Worm (Caenorhabditis elegans) whole organism, midembryonic: ENCODE results near the gene F09E5.14.

Experiments used
- T22C8.4 ChIP-seq: fragments of 200-800 bp; sonication (Bioruptor generic); IDR thresholded peaks from 2 replicates; pipeline ENCODE4 v1.3.6; 2022; ENCODE audit warnings: missing genetic modification characterization, missing compliant biosample characterization
- cog-1 ChIP-seq: sonication (generic microtip); optimal IDR thresholded peaks from 2 replicates; lab custom pipeline; 2016; ENCODE audit warnings: missing genetic modification characterization, missing compliant biosample characterization
- flt-1 ChIP-seq: fragments of 200-800 bp; sonication (Bioruptor generic); IDR thresholded peaks from 2 replicates; pipeline ENCODE4 v1.3.6; 2022; ENCODE audit warnings: missing genetic modification characterization, missing compliant biosample characterization
- klf-2 ChIP-seq: fragments of 200-800 bp; sonication (Bioruptor generic); conservative IDR thresholded peaks from 2 replicates; pipeline ENCODE4 v1.3.6; 2022; ENCODE audit warnings: missing genetic modification reagents, missing genetic modification characterization, missing compliant biosample characterization
- med-1 ChIP-seq: sonication (generic microtip); optimal IDR thresholded peaks from 2 replicates; lab custom pipeline; 2017; ENCODE audit warnings: missing genetic modification characterization, mild to moderate bottlenecking, missing compliant biosample characterization, antibody characterized with exemption, missing genetic modification reagents; ENCODE audit not compliant: insufficient read depth
- ref-1 ChIP-seq: fragments of 200-800 bp; sonication (Bioruptor generic); conservative IDR thresholded peaks from 2 replicates; pipeline ENCODE4 v1.3.6; 2022; ENCODE audit warnings: missing genetic modification reagents, missing genetic modification characterization, missing compliant biosample characterization
- tab-1 ChIP-seq: fragments of 200-800 bp; sonication (Bioruptor generic); IDR thresholded peaks from 2 replicates; pipeline ENCODE4 v1.3.6; 2022; ENCODE audit warnings: missing genetic modification characterization, missing compliant biosample characterization
- ztf-23 ChIP-seq: fragments of 200-800 bp; sonication (Bioruptor generic); IDR thresholded peaks from 2 replicates; pipeline ENCODE4 v1.3.6; 2022; ENCODE audit warnings: missing genetic modification reagents, missing genetic modification characterization, missing compliant biosample characterization
- ztf-29 ChIP-seq: fragments of 200-800 bp; sonication (Bioruptor generic); IDR thresholded peaks from 2 replicates; pipeline ENCODE4 v1.3.6; 2022; ENCODE audit warnings: missing genetic modification reagents, missing genetic modification characterization, missing compliant biosample characterization

The F09E5.14 gene

DNA sequence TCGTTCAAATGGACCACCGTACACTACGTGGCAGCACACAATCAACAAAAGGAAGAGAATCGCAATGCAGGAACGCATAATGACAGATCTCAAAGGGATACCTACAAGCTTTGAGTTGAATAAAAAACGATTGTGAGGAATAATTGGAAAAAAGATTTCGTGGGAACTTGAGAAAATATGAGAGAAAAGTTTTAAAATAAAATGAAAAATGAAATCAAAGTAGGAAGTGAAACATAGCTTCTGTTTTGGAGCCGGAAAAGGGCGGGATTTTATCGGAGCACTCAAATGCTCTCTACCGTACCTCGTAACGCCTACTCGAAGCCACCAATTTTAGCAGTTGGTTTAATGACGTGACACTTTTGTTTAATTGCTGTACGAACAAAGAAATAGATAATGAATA is at the start of gene F09E5.14:
F09E5.14 (minus strand) TSS at position 101 of the 400 bp plus-strand sequence.
- TF ChIP-seq ref-1 (GFP tag; lab: Robert Waterston, UW) (no peak), ztf-23 (GFP tag; lab: Robert Waterston, UW) (no peak), med-1 (no peak), flt-1 (GFP tag; lab: Robert Waterston, UW) (no peak), cog-1 (no peak), ztf-29 (GFP tag; lab: Robert Waterston, UW) (no peak), klf-2 (GFP tag; lab: Robert Waterston, UW) (no peak), tab-1 (GFP tag; lab: Robert Waterston, UW) (no peak), T22C8.4 (GFP tag; lab: Robert Waterston, UW) (no peak)

DNA sequence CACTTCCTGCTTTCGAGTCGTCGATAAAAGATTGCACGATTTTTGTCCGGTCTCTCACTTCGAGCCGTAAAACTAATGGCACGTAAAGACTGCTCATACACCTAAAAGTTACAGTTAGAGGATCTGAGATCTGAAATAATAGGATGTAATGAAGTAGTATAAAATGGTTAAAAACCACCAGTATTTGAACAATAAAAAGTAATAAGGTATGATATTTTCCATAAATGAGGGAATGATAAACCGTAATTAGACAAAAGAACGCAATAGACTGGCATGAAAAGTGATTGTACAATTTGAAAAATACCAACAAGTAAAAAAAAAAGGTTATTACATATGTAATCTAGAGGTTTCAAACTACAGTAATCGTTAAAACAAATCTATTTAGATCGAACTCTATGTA is 48.4 kb upstream of the F09E5.14 start, which contains the start of gene brap-2:
brap-2 (minus strand) TSS at position 101 of the 400 bp plus-strand sequence.
- no peak for TF ChIP-seq ztf-29 (GFP tag; lab: Robert Waterston, UW)
- no peak for TF ChIP-seq flt-1 (GFP tag; lab: Robert Waterston, UW)
- TF ChIP-seq tab-1 (GFP tag; lab: Robert Waterston, UW) = no peak
- no peak for TF ChIP-seq ztf-23 (GFP tag; lab: Robert Waterston, UW)
- no peak for TF ChIP-seq T22C8.4 (GFP tag; lab: Robert Waterston, UW)
- TF ChIP-seq med-1 = no peak
- TF ChIP-seq cog-1 = no peak
- TF ChIP-seq ref-1 (GFP tag; lab: Robert Waterston, UW) = no peak
- TF ChIP-seq klf-2 (GFP tag; lab: Robert Waterston, UW) = no peak

ce11 chrII:5391447-5391846 is 46.8 kb upstream of the F09E5.14 start:
- TF ChIP-seq ref-1 (GFP tag; lab: Robert Waterston, UW) (no peak), tab-1 (GFP tag; lab: Robert Waterston, UW) (no peak), med-1 (no peak), ztf-23 (GFP tag; lab: Robert Waterston, UW) (no peak), ztf-29 (GFP tag; lab: Robert Waterston, UW) (no peak), cog-1 (no peak), flt-1 (GFP tag; lab: Robert Waterston, UW) (no peak), T22C8.4 (GFP tag; lab: Robert Waterston, UW) (no peak), klf-2 (GFP tag; lab: Robert Waterston, UW) (no peak)

DNA sequence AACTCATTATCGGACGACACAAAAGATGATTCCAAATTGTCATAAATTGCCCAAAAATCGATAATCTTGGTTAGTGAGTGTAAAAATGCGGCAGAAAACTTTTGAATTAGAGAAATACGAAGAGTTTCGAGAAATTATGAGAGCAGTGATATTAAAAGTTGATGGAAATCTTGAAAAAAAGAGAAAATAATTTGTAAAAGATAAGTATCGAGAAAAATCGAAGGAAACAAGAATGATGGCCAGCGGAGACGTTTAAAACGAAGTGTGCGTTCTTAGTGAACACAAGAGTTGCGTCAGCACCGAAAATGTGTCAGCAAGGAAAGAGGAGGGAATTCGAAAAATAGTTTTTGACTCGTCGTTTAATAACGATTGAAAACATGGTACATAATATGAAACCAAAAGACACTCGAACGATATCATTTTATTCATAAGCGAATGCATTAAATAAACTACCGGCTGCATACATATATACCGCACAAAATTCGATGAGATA is 45.2 kb upstream of the F09E5.14 start, which contains the start of gene ndx-6:
ndx-6 (minus strand) TSS at position 51 of the 493 bp plus-strand sequence.
- TF ChIP-seq klf-2 (GFP tag; lab: Robert Waterston, UW) = no peak
- TF ChIP-seq ztf-23 (GFP tag; lab: Robert Waterston, UW) = peak; percentile 73
- TF ChIP-seq med-1 = no peak
- 0 out of 2 replicates have a peak, but pooled peaks have one; percentile 39 for TF ChIP-seq tab-1 (GFP tag; lab: Robert Waterston, UW)
- TF ChIP-seq T22C8.4 (GFP tag; lab: Robert Waterston, UW) = 0 out of 2 replicates have a peak, but pooled peaks have one; percentile 10
- no peak for TF ChIP-seq ztf-29 (GFP tag; lab: Robert Waterston, UW)
- TF ChIP-seq cog-1 = peak; percentile 46
- TF ChIP-seq ref-1 (GFP tag; lab: Robert Waterston, UW) = no peak
- TF ChIP-seq flt-1 (GFP tag; lab: Robert Waterston, UW) = peak; percentile 83

DNA sequence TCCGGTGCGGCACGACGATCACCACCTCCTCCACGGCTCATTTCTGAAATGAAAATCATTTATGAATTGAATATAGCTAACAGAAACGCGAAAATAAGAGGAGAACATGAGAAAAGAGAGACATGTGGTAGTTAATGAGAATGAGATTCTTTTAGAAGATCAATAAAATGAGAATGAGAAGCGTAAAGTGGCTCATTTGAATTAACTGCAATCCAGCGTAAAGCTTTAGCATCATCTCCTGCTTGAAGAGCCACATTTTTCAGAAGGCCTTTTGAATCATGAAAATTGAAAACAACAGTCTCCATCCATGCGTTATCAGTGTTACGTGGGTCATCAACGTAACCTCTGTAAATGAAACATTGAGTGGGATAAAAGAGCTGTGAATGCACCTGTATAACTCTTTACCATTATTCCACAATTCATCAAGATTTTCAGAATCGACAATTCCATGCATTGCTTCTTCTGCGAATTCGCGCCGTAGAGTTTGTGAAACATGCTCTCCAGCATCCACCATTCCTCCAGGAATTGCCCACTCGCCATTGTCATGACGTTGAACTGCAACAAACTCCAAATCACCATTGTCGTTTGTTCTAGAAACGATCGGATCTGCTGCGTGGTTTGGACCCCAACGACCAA is 44.2 kb upstream of the F09E5.14 start, which contains the start of gene rsp-4:
rsp-4 (minus strand) TSS at position 51 of the 636 bp plus-strand sequence.
- TF ChIP-seq ref-1 (GFP tag; lab: Robert Waterston, UW) (no peak), klf-2 (GFP tag; lab: Robert Waterston, UW) (no peak)

DNA sequence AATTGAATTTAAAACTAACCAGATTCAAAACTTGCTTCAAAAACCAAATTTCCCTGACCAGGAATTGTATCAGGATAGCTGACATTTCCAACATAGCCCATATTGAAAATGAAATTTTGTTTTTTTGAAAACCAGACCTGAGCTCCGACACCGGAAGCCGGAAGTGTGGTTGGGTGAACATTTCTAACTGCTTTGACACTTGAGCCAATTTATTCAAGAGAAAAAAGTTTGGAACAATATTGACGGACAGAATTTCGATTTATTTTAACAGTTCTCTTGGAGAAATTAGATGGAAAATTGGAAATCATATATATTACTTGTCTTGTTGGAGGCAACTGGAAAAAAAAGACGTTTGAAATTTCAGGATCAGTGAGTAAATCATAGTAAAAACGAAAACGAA is 42.5 kb upstream of the F09E5.14 start, which contains the start of gene ccpp-6:
ccpp-6 (minus strand) TSS at position 101 of the 400 bp plus-strand sequence.
- TF ChIP-seq T22C8.4 (GFP tag; lab: Robert Waterston, UW) (no peak), ztf-23 (GFP tag; lab: Robert Waterston, UW) (no peak), klf-2 (GFP tag; lab: Robert Waterston, UW) (no peak), med-1 (no peak), tab-1 (GFP tag; lab: Robert Waterston, UW) (no peak), ref-1 (GFP tag; lab: Robert Waterston, UW) (no peak), flt-1 (GFP tag; lab: Robert Waterston, UW) (no peak), cog-1 (no peak), ztf-29 (GFP tag; lab: Robert Waterston, UW) (no peak)

DNA sequence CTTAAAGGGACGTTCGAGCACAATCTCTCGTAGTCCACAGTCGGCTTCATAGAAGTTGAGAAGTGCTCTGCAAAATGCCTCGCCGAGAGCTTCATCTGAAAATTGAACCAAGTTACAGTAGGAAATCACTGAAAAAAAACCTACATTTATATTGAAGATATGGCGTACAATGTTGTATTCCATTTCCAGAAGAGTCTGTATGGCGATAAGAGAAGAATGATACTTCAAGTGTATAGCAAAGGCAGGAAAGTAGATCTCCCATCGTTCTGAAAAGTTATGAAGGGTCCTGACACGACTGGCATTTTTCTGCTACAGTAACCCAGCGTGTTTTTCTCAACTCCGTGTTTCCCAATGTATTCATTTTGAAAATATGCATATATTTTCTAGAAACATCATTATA is 39.6 kb upstream of the F09E5.14 start:
- TF ChIP-seq med-1 (no peak), cog-1 (no peak), klf-2 (GFP tag; lab: Robert Waterston, UW) (no peak), flt-1 (GFP tag; lab: Robert Waterston, UW) (no peak), T22C8.4 (GFP tag; lab: Robert Waterston, UW) (no peak), ref-1 (GFP tag; lab: Robert Waterston, UW) (no peak), ztf-29 (GFP tag; lab: Robert Waterston, UW) (no peak), ztf-23 (GFP tag; lab: Robert Waterston, UW) (no peak), tab-1 (GFP tag; lab: Robert Waterston, UW) (no peak)

- TF ChIP-seq flt-1 (GFP tag; lab: Robert Waterston, UW) = peak; percentile 64; the same call in 1 of the 2 replicates
- no peak for TF ChIP-seq ztf-29 (GFP tag; lab: Robert Waterston, UW)
Measured at ce11 chrII:5379614-5380077, 35.0 kb upstream of the F09E5.14 start, which contains the start of gene pkc-3. pkc-3 (plus strand) TSS chrII:5380027.

DNA sequence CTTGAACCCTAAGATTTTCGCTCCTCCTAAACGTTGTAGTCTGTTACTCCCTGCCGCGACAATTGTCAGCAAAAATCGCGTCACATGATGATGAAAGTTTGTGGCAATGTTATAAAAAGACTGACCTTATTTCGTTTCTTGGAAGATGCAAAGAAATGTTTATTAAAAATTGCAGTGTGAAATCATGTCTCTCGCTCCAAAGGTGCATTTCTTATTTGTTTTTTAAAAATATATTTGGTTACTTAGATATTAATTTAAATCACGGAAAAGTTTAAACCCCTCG is 33.5 kb upstream of the F09E5.14 start:
- no peak for TF ChIP-seq T22C8.4 (GFP tag; lab: Robert Waterston, UW)
- TF ChIP-seq ref-1 (GFP tag; lab: Robert Waterston, UW) = no peak
